Worm (Caenorhabditis elegans) whole organism, L4/young adult: Measurements from ENCODE around the gene F17C11.12.

Experiments
- W03F9.2 ChIP-seq: fragments of 150-350 bp; optimal IDR thresholded peaks from 2 replicates; lab custom pipeline; 2014; ENCODE audit warnings: missing biosample characterization, missing genetic modification characterization
- dao-5 ChIP-seq: sonication (generic microtip); optimal IDR thresholded peaks from 2 replicates; lab custom pipeline; 2016; ENCODE audit warnings: missing genotype, missing genetic modification characterization, moderate library complexity, missing compliant biosample characterization
- him-1 ChIP-seq: sonication (generic microtip); optimal IDR thresholded peaks from 2 replicates; lab custom pipeline; 2016; ENCODE audit warnings: missing genotype, missing genetic modification reagents, missing genetic modification characterization, missing compliant biosample characterization

DNA sequence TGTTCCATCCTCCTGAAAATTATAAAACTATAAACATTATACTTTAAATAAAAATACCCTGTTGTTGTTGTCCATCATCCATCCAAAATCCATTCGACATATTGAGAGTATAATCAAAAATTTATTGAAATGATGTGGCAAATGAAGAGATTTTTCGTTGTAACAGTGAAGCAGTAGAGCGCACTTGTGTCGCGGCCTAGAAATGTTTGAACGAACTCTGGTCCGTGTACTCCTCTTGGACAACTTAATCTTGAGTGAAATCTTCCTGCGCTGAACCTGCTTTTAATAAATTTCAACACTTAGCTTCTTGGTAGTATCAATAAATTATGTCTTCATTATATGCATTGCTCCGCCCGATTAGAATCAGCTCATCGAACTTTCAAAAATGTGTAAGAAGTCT, 42.1 kb downstream of the F17C11.12 start, which contains the start of the genes F32D8.14 and F32D8.5:
- TF ChIP-seq him-1 (tag; lab: Kevin White, UChicago) = peak; percentile 33
- peak; percentile 92 for TF ChIP-seq W03F9.2 (tag; lab: Kevin White, UChicago)
- no peak for TF ChIP-seq dao-5 (tag; lab: Kevin White, UChicago)
